Worm (Caenorhabditis elegans) whole organism, L3 larva: ENCODE results near the gene tpst-1.

Source experiments
- R02D3.7 ChIP-seq: fragments of 150-350 bp; optimal IDR thresholded peaks from 2 replicates; lab custom pipeline; 2014; ENCODE audit warnings: missing biosample characterization, missing genetic modification characterization
- ZK546.5 ChIP-seq: sonication (generic microtip); optimal IDR thresholded peaks from 2 replicates; lab custom pipeline; 2017; ENCODE audit warnings: missing biosample characterization, missing genetic modification characterization
- aly-2 ChIP-seq: fragments of 150-350 bp; optimal IDR thresholded peaks from 2 replicates; lab custom pipeline; 2014; ENCODE audit warnings: missing biosample characterization, missing genetic modification characterization
- ama-1 ChIP-seq: fragments of 150-350 bp; optimal IDR thresholded peaks from 2 replicates; lab custom pipeline; 2018
- ceh-28 ChIP-seq: fragments of 150-350 bp; optimal IDR thresholded peaks from 2 replicates; lab custom pipeline; 2014; ENCODE audit warnings: missing biosample characterization, missing genetic modification reagents, missing genetic modification characterization
- ceh-9 ChIP-seq: sonication (generic microtip); optimal IDR thresholded peaks from 2 replicates; lab custom pipeline; 2018; ENCODE audit warnings: missing biosample characterization, missing genetic modification characterization
- egl-5 ChIP-seq: fragments of 150-350 bp; optimal IDR thresholded peaks from 2 replicates; lab custom pipeline; 2017; ENCODE audit warnings: missing biosample characterization, missing genetic modification reagents, missing genetic modification characterization, inconsistent platforms
- elt-1 ChIP-seq: fragments of 150-350 bp; optimal IDR thresholded peaks from 2 replicates; lab custom pipeline; 2014; ENCODE audit warnings: missing biosample characterization, missing genetic modification characterization
- fkh-10 ChIP-seq: sonication (generic microtip); optimal IDR thresholded peaks from 2 replicates; lab custom pipeline; 2017; ENCODE audit warnings: missing biosample characterization, missing genetic modification reagents, missing genetic modification characterization
- fkh-2 ChIP-seq: fragments of 150-350 bp; optimal IDR thresholded peaks from 2 replicates; lab custom pipeline; 2014; ENCODE audit warnings: missing biosample characterization, missing genetic modification reagents, missing genetic modification characterization
- fos-1 ChIP-seq: fragments of 150-350 bp; optimal IDR thresholded peaks from 2 replicates; lab custom pipeline; 2014; ENCODE audit warnings: missing biosample characterization, missing genetic modification characterization
- hmg-11 ChIP-seq: sonication (generic microtip); optimal IDR thresholded peaks from 2 replicates; lab custom pipeline; 2016; ENCODE audit warnings: missing genetic modification characterization, missing compliant biosample characterization
- jun-1 ChIP-seq: fragments of 150-350 bp; optimal IDR thresholded peaks from 2 replicates; lab custom pipeline; 2014; ENCODE audit warnings: missing biosample characterization, missing genetic modification reagents, missing genetic modification characterization
- lin-15B ChIP-seq: fragments of 150-350 bp; optimal IDR thresholded peaks from 2 replicates; lab custom pipeline; 2014; ENCODE audit warnings: missing biosample characterization, missing genetic modification characterization
- lin-39 ChIP-seq: fragments of 150-350 bp; optimal IDR thresholded peaks from 2 replicates; lab custom pipeline; 2018; ENCODE audit warnings: missing biosample characterization, missing genetic modification reagents, missing genetic modification characterization
- lsy-12 ChIP-seq: sonication (generic microtip); optimal IDR thresholded peaks from 2 replicates; lab custom pipeline; 2016; ENCODE audit warnings: mild to moderate bottlenecking, missing genetic modification characterization, missing compliant biosample characterization
- nfya-1 ChIP-seq: sonication (generic microtip); optimal IDR thresholded peaks from 2 replicates; lab custom pipeline; 2017; ENCODE audit warnings: missing genetic modification characterization, mild to moderate bottlenecking, missing compliant biosample characterization, antibody characterized with exemption, moderate library complexity; ENCODE audit not compliant: insufficient read depth
- nhr-12 ChIP-seq: fragments of 150-350 bp; optimal IDR thresholded peaks from 2 replicates; lab custom pipeline; 2014; ENCODE audit warnings: missing biosample characterization, missing genetic modification characterization
- nhr-23 ChIP-seq: fragments of 150-350 bp; optimal IDR thresholded peaks from 2 replicates; lab custom pipeline; 2014; ENCODE audit warnings: missing biosample characterization, missing genetic modification reagents, missing genetic modification characterization
- nhr-237 ChIP-seq: fragments of 150-350 bp; optimal IDR thresholded peaks from 2 replicates; lab custom pipeline; 2014; ENCODE audit warnings: missing biosample characterization, missing genetic modification characterization
- nhr-25 ChIP-seq: sonication (generic microtip); optimal IDR thresholded peaks from 2 replicates; lab custom pipeline; 2017; ENCODE audit warnings: missing biosample characterization, missing genetic modification characterization
- nhr-67 ChIP-seq: fragments of 150-350 bp; optimal IDR thresholded peaks from 2 replicates; lab custom pipeline; 2014; ENCODE audit warnings: missing biosample characterization, missing genetic modification characterization
- nhr-77 ChIP-seq: fragments of 150-350 bp; optimal IDR thresholded peaks from 2 replicates; lab custom pipeline; 2014; ENCODE audit warnings: missing biosample characterization, missing genetic modification characterization
- pha-4 ChIP-seq: fragments of 150-350 bp; optimal IDR thresholded peaks from 2 replicates; lab custom pipeline; 2014; ENCODE audit warnings: missing biosample characterization, missing genetic modification reagents, missing genetic modification characterization
- sea-2 ChIP-seq: fragments of 150-350 bp; sonication (generic microtip); optimal IDR thresholded peaks from 4 replicates; lab custom pipeline; 2014; ENCODE audit warnings: missing biosample characterization, missing genetic modification reagents, missing genetic modification characterization
- snpc-4 ChIP-seq: fragments of 150-350 bp; optimal IDR thresholded peaks from 2 replicates; lab custom pipeline; 2014; ENCODE audit warnings: missing biosample characterization, missing genetic modification characterization
- unc-39 ChIP-seq: sonication (generic microtip); optimal IDR thresholded peaks from 4 replicates; lab custom pipeline; 2017; ENCODE audit warnings: missing biosample characterization, missing genetic modification characterization
- zag-1 ChIP-seq: fragments of 150-350 bp; optimal IDR thresholded peaks from 2 replicates; lab custom pipeline; 2014; ENCODE audit warnings: missing biosample characterization, missing genetic modification characterization
- ztf-11 ChIP-seq: fragments of 150-350 bp; optimal IDR thresholded peaks from 2 replicates; lab custom pipeline; 2014; ENCODE audit warnings: missing biosample characterization, missing genetic modification characterization

tpst-1 gene

DNA sequence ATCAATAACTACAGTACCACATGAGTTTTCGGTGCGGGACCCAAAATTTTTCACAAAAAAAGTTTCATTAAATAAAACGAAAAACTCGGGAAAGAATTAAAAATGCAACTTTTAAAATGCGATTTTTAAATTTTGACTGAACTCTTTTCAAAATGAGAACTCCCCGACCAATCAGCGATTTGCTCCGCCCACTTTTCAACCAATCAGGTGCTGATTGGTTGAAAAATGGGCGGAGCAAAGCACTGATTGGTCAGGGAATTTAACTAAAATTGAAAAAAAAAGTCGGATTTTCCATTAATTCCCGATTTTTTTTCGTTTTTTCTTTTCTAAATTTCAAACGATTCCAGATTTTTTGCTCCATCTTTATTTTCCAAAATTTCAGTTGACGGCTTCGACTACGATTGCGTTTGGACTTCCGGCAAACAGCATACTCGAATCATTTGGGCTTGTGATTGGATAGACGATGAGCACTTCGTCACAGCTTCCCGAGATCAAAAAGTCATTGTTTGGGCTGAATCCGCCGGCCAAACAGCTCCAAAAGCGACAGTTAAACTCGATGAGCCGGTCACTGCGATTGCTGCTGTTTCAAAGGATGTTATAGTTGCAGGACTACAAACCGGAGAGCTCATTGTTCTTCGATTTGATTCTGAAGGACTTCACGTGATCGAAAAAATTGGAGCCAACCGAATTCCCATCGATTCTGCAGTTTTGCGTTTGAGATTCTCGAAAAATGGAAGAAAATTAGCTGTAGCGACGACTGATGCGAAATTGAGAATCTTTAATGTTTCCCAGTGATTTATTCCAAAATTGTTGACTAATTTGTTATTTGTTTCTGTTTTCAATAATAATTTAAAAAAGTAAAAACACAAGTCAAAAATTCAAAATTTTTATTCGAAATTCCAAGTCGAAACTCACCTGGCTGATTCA lies 23.5 kb upstream of the tpst-1 start:
- no peak for TF ChIP-seq R02D3.7 (tag; lab: Kevin White, UChicago)
- TF ChIP-seq pha-4 = no peak
- TF ChIP-seq nhr-12 = no peak
- TF ChIP-seq aly-2 = no peak
- TF ChIP-seq nfya-1 = peak; percentile 98
- peak; percentile 41 for TF ChIP-seq ama-1 (lab: Kevin White, UChicago)
- TF ChIP-seq nhr-237 (tag; lab: Kevin White, UChicago) = no peak
- TF ChIP-seq ceh-28 (tag; lab: Kevin White, UChicago) = no peak
- TF ChIP-seq nhr-67 = no peak
- no peak for TF ChIP-seq nhr-77 (tag; lab: Kevin White, UChicago)

ce11 chrIII:12680266-12680665 lies 18.2 kb upstream of the tpst-1 start:
- no peak for TF ChIP-seq ceh-28 (tag; lab: Kevin White, UChicago)
- TF ChIP-seq pha-4 = no peak
- TF ChIP-seq nhr-77 (tag; lab: Kevin White, UChicago) = no peak
- no peak for TF ChIP-seq lsy-12 (tag; lab: Kevin White, UChicago)
- no peak for TF ChIP-seq fkh-10 (GFP tag; lab: Kevin White, UChicago)
- peak; percentile 86 for TF ChIP-seq nfya-1
- no peak for TF ChIP-seq nhr-67
- TF ChIP-seq elt-1 (tag; lab: Kevin White, UChicago) = no peak

DNA sequence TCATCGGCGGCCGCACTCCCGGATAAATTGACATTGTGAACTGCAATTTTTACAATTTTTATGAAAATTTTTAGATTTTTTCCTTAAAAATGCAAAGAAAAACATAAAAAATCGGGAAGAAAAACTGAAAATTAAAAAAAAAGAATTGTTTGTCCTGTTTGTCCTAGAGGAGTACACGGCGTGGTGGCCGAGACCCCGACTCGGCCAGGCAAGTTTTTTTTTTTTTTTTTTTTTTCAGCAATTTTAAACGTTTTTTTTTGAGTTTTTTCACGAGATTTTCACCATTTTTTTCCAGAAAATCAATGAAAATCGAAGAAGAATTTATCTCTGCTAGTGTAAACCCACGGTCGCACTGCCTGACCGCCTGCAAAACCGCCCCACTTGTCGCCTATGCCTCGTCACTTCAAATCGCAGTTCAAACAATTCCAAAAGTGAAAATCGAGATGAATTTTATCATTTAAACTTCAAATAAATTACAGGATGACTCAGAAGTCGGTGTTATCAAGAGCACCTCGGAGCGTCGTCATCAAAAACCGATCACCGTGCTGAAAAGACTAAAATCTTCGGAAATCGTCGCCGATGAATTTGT lies 11.4 kb upstream of the tpst-1 start, which contains the start of the genes taf-7.2 and elpc-2:
taf-7.2 (minus strand) TSS at position 42 of the 589 bp plus-strand sequence.
elpc-2 (plus strand) TSS at position 296 of the 589 bp plus-strand sequence.
- TF ChIP-seq nhr-23 (tag; lab: Kevin White, UChicago) = no peak
- TF ChIP-seq nhr-237 (tag; lab: Kevin White, UChicago) = no peak
- no peak for TF ChIP-seq unc-39
- TF ChIP-seq hmg-11 (tag; lab: Kevin White, UChicago) = peak; percentile 61
- no peak for TF ChIP-seq snpc-4 (tag; lab: Kevin White, UChicago)
- no peak for TF ChIP-seq egl-5 (tag; lab: Kevin White, UChicago)
- no peak for TF ChIP-seq fos-1 (tag; lab: Kevin White, UChicago)
- no peak for TF ChIP-seq fkh-2
- TF ChIP-seq nfya-1 = peak; percentile 62
- TF ChIP-seq lsy-12 (tag; lab: Kevin White, UChicago) = no peak
- peak; percentile 52 for TF ChIP-seq pha-4
- no peak for TF ChIP-seq ZK546.5
- no peak for TF ChIP-seq sea-2 (GFP tag; lab: Kevin White, UChicago)
- no peak for TF ChIP-seq nhr-77 (tag; lab: Kevin White, UChicago)
- TF ChIP-seq ama-1 (lab: Kevin White, UChicago) = no peak
- peak; percentile 61 for TF ChIP-seq lin-15B (tag; lab: Kevin White, UChicago)

ce11 chrIII:12668821-12669220 lies 6.7 kb upstream of the tpst-1 start:
- TF ChIP-seq aly-2 (no peak), ceh-9 (tag; lab: Kevin White, UChicago) (no peak), nhr-12 (no peak), lsy-12 (tag; lab: Kevin White, UChicago) (no peak), pha-4 (no peak), jun-1 (tag; lab: Kevin White, UChicago) (no peak), lin-39 (no peak), zag-1 (tag; lab: Kevin White, UChicago) (no peak)

- TF ChIP-seq nhr-23 (tag; lab: Kevin White, UChicago) (peak; percentile 44), pha-4 (peak; percentile 40), lin-15B (tag; lab: Kevin White, UChicago) (peak; percentile 23), nhr-25 (tag; lab: Kevin White, UChicago) (peak; percentile 45), nfya-1 (peak; percentile 25)
Observed at ce11 chrIII:12665500-12665907, 3.4 kb upstream of the tpst-1 start.

ce11 chrIII:12658649-12659048 lies 3.4 kb downstream of the tpst-1 start:
- TF ChIP-seq lsy-12 (tag; lab: Kevin White, UChicago) = no peak
- no peak for TF ChIP-seq zag-1 (tag; lab: Kevin White, UChicago)
- TF ChIP-seq lin-15B (tag; lab: Kevin White, UChicago) = no peak
- TF ChIP-seq nfya-1 = no peak
- no peak for TF ChIP-seq sea-2 (GFP tag; lab: Kevin White, UChicago)
- no peak for TF ChIP-seq nhr-77 (tag; lab: Kevin White, UChicago)
- TF ChIP-seq R02D3.7 (tag; lab: Kevin White, UChicago) = no peak
- no peak for TF ChIP-seq nhr-237 (tag; lab: Kevin White, UChicago)
- TF ChIP-seq elt-1 (tag; lab: Kevin White, UChicago) = no peak
- no peak for TF ChIP-seq pha-4
- TF ChIP-seq nhr-23 (tag; lab: Kevin White, UChicago) = no peak
- no peak for TF ChIP-seq egl-5 (tag; lab: Kevin White, UChicago)
- TF ChIP-seq ztf-11 (tag; lab: Kevin White, UChicago) = no peak
- TF ChIP-seq ZK546.5 = no peak
- TF ChIP-seq, all 47 proteins: peak for 0
